Worm (Caenorhabditis elegans) whole organism, L4/young adult: ENCODE data around the gene samp-1.

Experiments
- W03F9.2 ChIP-seq: fragments of 150-350 bp; optimal IDR thresholded peaks from 2 replicates; lab custom pipeline; 2014; ENCODE audit warnings: missing biosample characterization, missing genetic modification characterization
- dao-5 ChIP-seq: sonication (generic microtip); optimal IDR thresholded peaks from 2 replicates; lab custom pipeline; 2016; ENCODE audit warnings: missing genotype, missing genetic modification characterization, moderate library complexity, missing compliant biosample characterization
- him-1 ChIP-seq: sonication (generic microtip); optimal IDR thresholded peaks from 2 replicates; lab custom pipeline; 2016; ENCODE audit warnings: missing genotype, missing genetic modification reagents, missing genetic modification characterization, missing compliant biosample characterization

DNA sequence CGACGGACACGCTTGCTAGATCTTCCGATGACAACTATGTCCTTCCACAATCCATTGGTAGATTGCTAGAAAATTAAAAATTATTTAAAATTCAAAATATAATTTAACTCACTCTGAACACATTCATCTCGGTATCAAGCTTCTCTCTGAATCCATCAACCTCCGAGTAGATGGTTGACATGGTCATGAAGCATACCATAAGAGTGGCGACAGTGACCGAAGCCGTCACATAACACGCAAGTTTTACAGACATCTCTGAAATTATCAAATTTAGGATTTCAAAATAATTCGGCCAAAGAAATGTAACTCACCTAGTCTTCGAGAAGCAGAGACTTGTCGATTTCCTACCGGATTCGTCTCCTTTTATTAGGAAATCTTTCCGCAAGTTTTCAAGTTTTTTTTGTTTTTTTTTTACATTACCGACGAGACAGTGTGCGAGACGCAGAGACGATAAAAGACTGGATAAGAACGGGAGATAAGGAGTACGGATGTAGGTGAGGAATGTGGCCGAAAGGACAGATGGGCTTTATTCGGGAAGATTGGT, 34.9 kb downstream of the samp-1 start, which contains the start of gene sqt-1:
- TF ChIP-seq him-1 (tag; lab: Kevin White, UChicago) = no peak
- no peak for TF ChIP-seq dao-5 (tag; lab: Kevin White, UChicago)
- TF ChIP-seq W03F9.2 (tag; lab: Kevin White, UChicago) = no peak
